Fruit fly (Drosophila melanogaster) whole organism, pupa: ENCODE results near the gene rho-5.

ENCODE experiments used
- CG10348 ChIP-seq: fragments of 200-800 bp; sonication (Bioruptor generic); IDR thresholded peaks from 2 replicates; pipeline ENCODE4 v1.3.6; 2022; ENCODE audit warnings: missing biosample characterization, missing genetic modification characterization
- CG12605 ChIP-seq: fragments of 200-800 bp; sonication (Bioruptor generic); IDR thresholded peaks from 2 replicates; pipeline ENCODE4 v1.3.6; 2022; ENCODE audit warnings: missing biosample characterization, missing genetic modification characterization
- CG13204 ChIP-seq: fragments of 200-800 bp; sonication (Bioruptor generic); optimal IDR thresholded peaks from 2 replicates; lab custom pipeline; 2018; ENCODE audit warnings: missing biosample characterization, mild to moderate bottlenecking, missing genetic modification characterization, moderate library complexity
- CG14655 ChIP-seq: fragments of 200-800 bp; sonication (Bioruptor generic); optimal IDR thresholded peaks from 3 replicates; lab custom pipeline; 2017; ENCODE audit warnings: mild to moderate bottlenecking, missing biosample characterization, missing genetic modification reagents, missing genetic modification characterization
- CG15710 ChIP-seq: fragments of 200-800 bp; sonication (Bioruptor generic); optimal IDR thresholded peaks from 2 replicates; lab custom pipeline; 2018; ENCODE audit warnings: missing biosample characterization, mild to moderate bottlenecking, missing genetic modification characterization, moderate library complexity
- CG17806 ChIP-seq: fragments of 200-800 bp; sonication (Bioruptor generic); optimal IDR thresholded peaks from 2 replicates; lab custom pipeline; 2018; ENCODE audit warnings: missing biosample characterization, mild to moderate bottlenecking, missing genetic modification characterization, moderate library complexity
- CG32121 ChIP-seq: fragments of 200-800 bp; sonication (Bioruptor generic); IDR thresholded peaks from 2 replicates; pipeline ENCODE4 v1.3.6; 2022; ENCODE audit warnings: missing biosample characterization, missing genetic modification characterization
- CG34367 ChIP-seq: fragments of 200-800 bp; sonication (Bioruptor generic); optimal IDR thresholded peaks from 2 replicates; lab custom pipeline; 2018; ENCODE audit warnings: missing biosample characterization, mild to moderate bottlenecking, missing genetic modification characterization
- CG4496 ChIP-seq: fragments of 200-800 bp; sonication (Bioruptor generic); IDR thresholded peaks from 3 replicates; pipeline ENCODE4 v1.3.6; 2022; ENCODE audit warnings: missing biosample characterization, missing genetic modification characterization
- CG8159 ChIP-seq: fragments of 200-800 bp; sonication (Bioruptor generic); optimal IDR thresholded peaks from 3 replicates; lab custom pipeline; 2018; ENCODE audit warnings: missing biosample characterization, mild to moderate bottlenecking, missing genetic modification characterization, moderate library complexity
- CG8301 ChIP-seq: fragments of 200-800 bp; sonication (Bioruptor generic); optimal IDR thresholded peaks from 2 replicates; lab custom pipeline; 2018; ENCODE audit warnings: missing biosample characterization, mild to moderate bottlenecking, missing genetic modification characterization
- CG9948 ChIP-seq: fragments of 200-800 bp; sonication (Bioruptor generic); optimal IDR thresholded peaks from 2 replicates; lab custom pipeline; 2018; ENCODE audit warnings: missing biosample characterization, mild to moderate bottlenecking, missing genetic modification characterization, moderate library complexity
- D1 ChIP-seq: fragments of 200-800 bp; sonication (Bioruptor generic); optimal IDR thresholded peaks from 2 replicates; lab custom pipeline; 2018; ENCODE audit warnings: missing biosample characterization, mild to moderate bottlenecking, missing genetic modification characterization, moderate library complexity
- EcR ChIP-seq: fragments of 200-800 bp; sonication (Bioruptor generic); optimal IDR thresholded peaks from 3 replicates; lab custom pipeline; 2019; ENCODE audit warnings: missing biosample characterization, missing genetic modification characterization, mild to moderate bottlenecking, moderate library complexity, missing genetic modification reagents
- Ets98B ChIP-seq: fragments of 200-800 bp; sonication (Bioruptor generic); IDR thresholded peaks from 2 replicates; pipeline ENCODE4 v1.3.6; 2022; ENCODE audit warnings: missing biosample characterization, missing genetic modification characterization
- Pif1A ChIP-seq: fragments of 200-800 bp; sonication (Bioruptor generic); optimal IDR thresholded peaks from 3 replicates; lab custom pipeline; 2016; ENCODE audit warnings: missing biosample characterization, missing genetic modification characterization
- Pif1B ChIP-seq: fragments of 200-800 bp; sonication (Bioruptor generic); optimal IDR thresholded peaks from 3 replicates; lab custom pipeline; 2016; ENCODE audit warnings: missing biosample characterization, missing genetic modification characterization
- Snoo ChIP-seq: fragments of 200-800 bp; sonication (Bioruptor generic); optimal IDR thresholded peaks from 3 replicates; lab custom pipeline; 2017; ENCODE audit warnings: missing biosample characterization, mild to moderate bottlenecking, missing genetic modification characterization, inconsistent platforms
- fd96Ca ChIP-seq: fragments of 200-800 bp; sonication (Bioruptor generic); IDR thresholded peaks from 3 replicates; pipeline ENCODE4 v1.3.6; 2022; ENCODE audit warnings: missing biosample characterization, missing genetic modification characterization
- gl ChIP-seq: fragments of 200-800 bp; sonication (Bioruptor generic); optimal IDR thresholded peaks from 2 replicates; lab custom pipeline; 2018; ENCODE audit warnings: missing biosample characterization, mild to moderate bottlenecking, missing genetic modification characterization
- rn ChIP-seq: fragments of 200-800 bp; sonication (Bioruptor generic); IDR thresholded peaks from 2 replicates; pipeline ENCODE4 v1.3.6; 2022; ENCODE audit warnings: missing biosample characterization, missing genetic modification characterization

Gene rho-5

DNA sequence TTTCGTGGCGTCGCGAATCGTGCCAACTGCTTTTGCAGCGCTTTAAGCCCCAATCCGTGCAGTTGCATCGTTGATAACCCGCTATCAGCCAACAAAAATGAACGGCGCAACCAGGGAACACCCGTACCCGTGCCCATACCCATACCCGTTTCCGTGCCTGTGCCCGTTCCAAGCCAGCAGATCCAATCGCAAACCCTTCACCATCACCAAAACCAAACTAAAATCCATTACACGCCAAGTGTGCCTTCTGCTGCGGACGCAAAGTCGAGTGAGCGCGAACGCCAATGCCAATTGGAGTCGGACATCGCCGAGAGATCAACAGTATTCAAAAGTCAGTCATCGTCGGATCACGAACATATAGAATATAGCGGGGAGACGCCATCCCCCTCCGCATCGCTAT, 39.5 kb downstream of the rho-5 start:
- TF ChIP-seq CG10348: no peak
- TF ChIP-seq D1 (tag; lab: Kevin White, UChicago): no peak
- TF ChIP-seq CG4496 (GFP tag; lab: Robert Waterston, UW): no peak
- no peak for TF ChIP-seq Ets98B (GFP tag; lab: Robert Waterston, UW)
- no peak for TF ChIP-seq EcR (GFP tag; lab: Kevin White, UChicago)
- no peak for TF ChIP-seq Pif1B (GFP tag; lab: Kevin White, UChicago)
- TF ChIP-seq fd96Ca (GFP tag; lab: Robert Waterston, UW): no peak
- TF ChIP-seq CG15710 (tag; lab: Kevin White, UChicago): no peak
- no peak for TF ChIP-seq Snoo (tag; lab: Kevin White, UChicago)
- TF ChIP-seq CG9948 (tag; lab: Kevin White, UChicago): no peak
- no peak for TF ChIP-seq rn
- TF ChIP-seq CG34367 (tag; lab: Kevin White, UChicago): no peak
- TF ChIP-seq CG17806 (tag; lab: Kevin White, UChicago): no peak
- TF ChIP-seq CG8301: no peak

DNA sequence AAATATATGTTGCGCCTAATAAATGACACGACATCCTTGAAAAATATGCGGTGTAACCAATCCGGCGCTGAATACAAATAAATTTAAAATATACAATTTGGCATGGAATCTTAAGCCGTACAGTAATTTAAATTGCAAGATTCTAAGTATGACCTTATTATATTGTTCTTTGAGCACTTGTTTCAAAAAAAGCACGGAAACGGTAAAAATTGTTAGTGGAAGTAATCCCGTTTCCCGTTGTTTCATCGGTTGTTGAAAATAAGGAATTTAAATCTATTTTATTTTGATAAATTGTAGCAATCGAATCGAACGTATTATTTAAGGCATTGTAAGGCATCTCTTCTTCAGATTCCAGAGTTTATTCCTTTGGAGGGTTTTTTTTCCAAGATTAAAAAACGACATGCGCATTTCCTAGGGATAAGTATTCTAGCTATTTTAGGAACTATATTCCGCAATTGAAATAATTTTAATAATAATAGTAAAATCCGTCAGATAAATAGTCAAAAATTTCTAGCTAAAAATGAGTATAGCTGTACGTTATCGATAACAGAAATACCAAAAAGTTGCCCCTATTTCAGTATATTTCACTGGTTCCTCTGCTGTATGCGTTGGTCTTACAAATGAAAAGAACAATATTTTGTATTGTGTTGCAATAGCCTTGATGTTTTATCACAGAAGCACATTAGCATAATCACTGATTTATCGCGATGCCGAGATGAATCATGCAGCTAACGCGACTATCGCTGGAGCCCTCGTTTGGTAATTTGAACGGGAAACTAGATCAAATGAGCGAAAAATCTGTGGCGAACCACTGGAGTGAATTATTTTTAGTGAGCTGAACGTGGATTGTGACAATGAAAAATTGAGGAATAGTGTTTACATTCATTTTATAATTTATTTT, 40.4 kb downstream of the rho-5 start, which contains the start of gene GATAd:
GATAd (plus strand) TSS at position 644 of the 901 bp plus-strand sequence.
- no peak for TF ChIP-seq CG32121 (GFP tag; lab: Robert Waterston, UW)
- no peak for TF ChIP-seq CG8301
- TF ChIP-seq EcR (GFP tag; lab: Kevin White, UChicago): no peak
- no peak for TF ChIP-seq Ets98B (GFP tag; lab: Robert Waterston, UW)
- no peak for TF ChIP-seq fd96Ca (GFP tag; lab: Robert Waterston, UW)
- TF ChIP-seq CG9948 (tag; lab: Kevin White, UChicago): no peak
- no peak for TF ChIP-seq D1 (tag; lab: Kevin White, UChicago)
- no peak for TF ChIP-seq gl (tag; lab: Kevin White, UChicago)

DNA sequence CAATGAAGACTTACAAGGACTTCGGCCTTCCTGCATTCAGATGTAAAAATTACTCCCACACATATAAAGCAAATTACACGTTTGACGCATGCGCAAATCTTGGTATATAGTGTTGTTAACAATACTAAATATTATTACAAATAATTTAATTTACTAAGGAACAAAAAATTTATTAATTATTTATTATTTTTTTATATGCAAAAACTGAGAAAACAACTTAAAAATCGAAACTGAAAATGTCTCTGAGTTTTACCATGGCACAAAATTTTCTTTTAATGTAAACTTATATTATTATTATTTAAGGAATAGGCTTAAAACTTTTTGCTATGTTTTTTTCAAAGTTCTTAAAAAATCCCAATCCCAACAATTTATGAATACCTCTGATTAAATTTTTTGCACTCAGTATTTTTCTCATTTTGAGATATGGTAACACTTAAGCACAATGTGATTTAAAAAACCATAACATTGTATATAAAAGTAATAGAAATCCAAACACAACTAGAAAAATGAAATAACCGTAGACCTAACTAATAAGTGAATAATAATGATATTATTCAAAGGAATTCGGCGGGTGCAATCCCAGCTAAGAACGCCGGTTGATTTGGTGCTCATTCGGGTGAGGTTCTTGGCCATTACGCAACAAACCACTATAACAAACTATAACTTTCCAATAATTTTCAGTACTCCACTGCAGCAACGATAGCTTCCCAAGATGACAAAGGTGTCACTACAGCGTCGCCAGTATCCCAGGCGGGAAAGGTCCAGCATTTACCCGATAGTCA, 42.4 kb downstream of the rho-5 start, which contains the start of the genes Schip1 and Cox10:
Schip1 (minus strand) TSS at position 51 of the 782 bp plus-strand sequence.
Cox10 (plus strand) TSS at position 406 of the 782 bp plus-strand sequence.
- no peak for TF ChIP-seq rn

DNA sequence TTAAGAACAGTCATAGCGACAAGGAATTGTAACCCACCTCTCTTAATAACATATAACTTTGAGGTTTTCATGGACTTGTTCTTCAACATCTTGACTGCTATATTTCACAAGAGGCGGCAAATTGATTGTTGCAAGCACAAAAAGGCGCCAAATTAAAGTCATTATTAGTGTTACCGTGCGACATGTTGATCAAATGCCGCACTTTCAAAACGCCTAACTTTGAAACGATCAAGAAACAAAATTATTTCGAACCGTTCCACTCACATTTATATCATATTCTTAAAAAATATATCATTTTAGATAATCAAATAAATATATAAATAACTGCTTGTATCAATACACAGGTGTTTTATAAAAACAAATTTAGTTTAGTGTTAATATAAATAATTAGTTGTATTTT, 45.9 kb downstream of the rho-5 start, which contains the start of gene RnrL:
RnrL (minus strand) TSS at position 154 of the 400 bp plus-strand sequence.
- TF ChIP-seq EcR (GFP tag; lab: Kevin White, UChicago) (no peak), CG8159 (tag; lab: Kevin White, UChicago) (no peak), CG14655 (GFP tag; lab: Kevin White, UChicago) (no peak), CG12605 (GFP tag; lab: Robert Waterston, UW) (no peak), CG13204 (no peak), CG10348 (no peak), rn (no peak), CG34367 (tag; lab: Kevin White, UChicago) (no peak), Ets98B (GFP tag; lab: Robert Waterston, UW) (no peak), CG9948 (tag; lab: Kevin White, UChicago) (no peak), CG32121 (GFP tag; lab: Robert Waterston, UW) (no peak), fd96Ca (GFP tag; lab: Robert Waterston, UW) (no peak), CG17806 (tag; lab: Kevin White, UChicago) (no peak), Pif1A (no peak), Snoo (tag; lab: Kevin White, UChicago) (no peak), CG8301 (no peak), D1 (tag; lab: Kevin White, UChicago) (no peak), Pif1B (GFP tag; lab: Kevin White, UChicago) (no peak)

DNA sequence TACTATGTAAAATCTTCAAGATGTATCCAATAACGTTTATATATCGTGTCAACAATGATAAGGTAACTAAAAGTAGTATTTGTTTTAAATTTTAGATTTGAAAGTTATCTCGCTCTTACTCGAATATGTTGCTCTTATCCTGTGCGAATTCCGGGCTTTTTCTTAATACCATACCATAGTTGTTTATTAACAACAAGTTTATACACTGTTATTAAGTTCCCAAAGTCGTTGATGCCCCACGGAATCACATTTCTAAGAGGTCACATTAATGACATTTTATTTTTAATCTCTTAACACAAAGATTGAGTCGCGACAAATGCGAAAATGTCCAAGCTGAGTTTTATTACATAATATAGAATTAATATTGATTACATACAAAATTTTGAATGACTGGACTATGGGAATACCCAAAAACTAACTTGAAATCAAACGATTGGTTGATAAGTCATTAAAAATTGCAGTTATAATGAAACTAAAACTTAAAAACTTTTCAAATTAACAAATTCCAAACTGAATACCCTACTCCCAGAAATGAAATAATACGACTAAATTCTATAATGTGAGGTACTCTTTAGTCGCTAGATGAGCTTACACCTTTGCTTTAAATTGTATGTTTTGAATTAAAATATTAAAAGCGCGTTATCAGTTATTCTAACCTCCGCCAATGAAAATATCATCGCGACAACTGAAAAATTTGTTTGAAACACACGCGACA, 50.8 kb downstream of the rho-5 start, which contains the start of gene CG5381:
CG5381 (minus strand) TSS at position 330 of the 715 bp plus-strand sequence.
- TF ChIP-seq Pif1A (no peak), Ets98B (GFP tag; lab: Robert Waterston, UW) (no peak), gl (tag; lab: Kevin White, UChicago) (no peak), D1 (tag; lab: Kevin White, UChicago) (no peak), CG15710 (tag; lab: Kevin White, UChicago) (no peak), CG32121 (GFP tag; lab: Robert Waterston, UW) (no peak)
- TF ChIP-seq, all 21 proteins: peak for 0
